Fruit fly (Drosophila melanogaster): ENCODE results near the gene Vps33B.

The Vps33B gene

DNA sequence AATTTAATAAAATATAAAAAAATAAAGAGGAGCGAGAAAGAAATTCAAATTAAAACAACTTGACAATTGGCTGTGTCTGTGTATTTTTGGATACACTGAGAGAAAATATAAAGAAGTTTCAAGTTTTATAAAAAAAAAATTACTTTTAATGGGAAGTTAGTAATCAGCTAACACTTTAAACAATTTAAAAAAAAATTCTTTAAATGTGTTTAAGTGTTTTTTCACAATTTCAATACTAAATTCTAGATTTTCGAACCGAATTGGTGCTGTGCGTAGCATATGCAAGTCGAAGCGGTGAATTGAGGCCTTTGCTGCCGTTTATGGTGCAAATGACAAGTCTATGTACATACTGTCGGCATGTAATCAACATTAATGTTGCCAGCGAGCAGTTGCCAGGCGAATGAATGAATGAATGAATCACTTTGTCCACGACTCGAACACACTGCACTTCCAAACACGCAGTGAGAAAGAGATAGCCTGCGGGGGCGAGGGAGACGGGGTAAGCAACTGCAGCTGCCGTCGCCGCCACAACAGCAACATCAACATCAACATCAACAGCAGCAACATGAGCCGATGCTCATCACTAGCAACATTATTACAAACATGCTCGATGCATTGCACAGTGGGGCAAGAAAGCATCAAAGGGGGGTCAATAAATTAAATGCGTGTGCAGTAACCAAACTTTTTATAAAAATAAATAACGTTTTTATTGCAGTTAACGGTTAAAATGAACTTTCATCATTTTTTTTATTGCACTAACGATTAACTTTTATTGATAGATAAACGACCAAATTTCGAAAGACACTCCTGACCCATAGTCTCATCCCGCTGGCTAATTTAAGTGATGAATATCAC, 27.5 kb upstream of the Vps33B start (continued):
- TF ChIP-seq CoRest (tag; optimal IDR thresholded peaks at IDR 0.05), result peak; percentile 41
- peak; percentile 70 for TF ChIP-seq CG15696 (tag; optimal IDR thresholded peaks at IDR 0.05)
- no peak for TF ChIP-seq wek (GFP tag; optimal IDR thresholded peaks at IDR 0.05)
- TF ChIP-seq dati (GFP tag; IDR thresholded peaks at IDR 0.05), result no peak
- peak in 1 of 2 experiments; percentile 64 for TF ChIP-seq eve (GFP tag; optimal IDR thresholded peaks at IDR 0.05)
- peak; percentile 43; the same call in 1 of the 2 replicates for TF ChIP-seq sna (GFP tag; IDR thresholded peaks at IDR 0.05; ENCODE audit: partially characterized antibody)
- no peak for TF ChIP-seq zfh2 (GFP tag; optimal IDR thresholded peaks at IDR 0.05)
- TF ChIP-seq Ptx1 (GFP tag; IDR thresholded peaks at IDR 0.05), result peak; percentile 75
- TF ChIP-seq CG7357 (GFP tag; IDR thresholded peaks at IDR 0.05), result peak; percentile 39; the same call in 1 of the 3 replicates
- TF ChIP-seq nerfin-1 (tag; optimal IDR thresholded peaks at IDR 0.05), result peak; percentile 41
- TF ChIP-seq usp (GFP tag; optimal IDR thresholded peaks at IDR 0.05), result no peak
- TF ChIP-seq CG30431 (GFP tag; optimal IDR thresholded peaks at IDR 0.05), result peak; percentile 72
- peak; percentile 47 for TF ChIP-seq CG10462 (GFP tag; optimal IDR thresholded peaks at IDR 0.05)
- TF ChIP-seq jing (GFP tag; optimal IDR thresholded peaks at IDR 0.05), result peak; percentile 68
- peak; percentile 42 for TF ChIP-seq Lhr (GFP tag; optimal IDR thresholded peaks at IDR 0.05)
- TF ChIP-seq CG18764 (GFP tag; optimal IDR thresholded peaks at IDR 0.05), result peak; percentile 61
- peak; percentile 7 for TF ChIP-seq her (GFP tag; optimal IDR thresholded peaks at IDR 0.05)
- peak; percentile 72 for TF ChIP-seq Chrac-16 (GFP tag; optimal IDR thresholded peaks at IDR 0.05)
- peak; percentile 31; the same call in 1 of the 4 replicates for TF ChIP-seq Gug (GFP tag; IDR thresholded peaks at IDR 0.05)
- peak; percentile 23; the same call in 1 of the 3 replicates for TF ChIP-seq CG11560 (tag; IDR thresholded peaks at IDR 0.05)
- TF ChIP-seq sd (tag; optimal IDR thresholded peaks at IDR 0.05), result no peak
- TF ChIP-seq CG13123 (GFP tag; optimal IDR thresholded peaks at IDR 0.05), result peak; percentile 53
- TF ChIP-seq Bdp1 (GFP tag; optimal IDR thresholded peaks at IDR 0.05), result no peak
- peak; percentile 26 for TF ChIP-seq salm (tag; optimal IDR thresholded peaks at IDR 0.05)
- peak; percentile 29 for TF ChIP-seq CG15011 (GFP tag; optimal IDR thresholded peaks at IDR 0.05)
- no peak for TF ChIP-seq CG9876 (GFP tag; optimal IDR thresholded peaks at IDR 0.05)
- TF ChIP-seq Blimp-1 (GFP tag; optimal IDR thresholded peaks at IDR 0.05), result peak; percentile 75
- TF ChIP-seq lilli (GFP tag; optimal IDR thresholded peaks at IDR 0.05), result peak; percentile 39
- no peak for TF ChIP-seq vfl (GFP tag; optimal IDR thresholded peaks at IDR 0.05)
- TF ChIP-seq CG13775 (GFP tag; optimal IDR thresholded peaks at IDR 0.05), result peak; percentile 51
- TF ChIP-seq Mad (GFP tag; optimal IDR thresholded peaks at IDR 0.05), result peak; percentile 39
- TF ChIP-seq row (GFP tag; IDR thresholded peaks at IDR 0.05), result peak; percentile 76
- TF ChIP-seq Drgx (GFP tag; IDR thresholded peaks at IDR 0.05), result peak; percentile 90
- peak; percentile 29 for TF ChIP-seq CG12236 (GFP tag; optimal IDR thresholded peaks at IDR 0.05)
- TF ChIP-seq CG17361 (GFP tag; IDR thresholded peaks at IDR 0.05), result peak; percentile 78
- peak; percentile 70; the same call in 2 of the 3 replicates for TF ChIP-seq CG3726 (GFP tag; IDR thresholded peaks at IDR 0.05)
- peak; percentile 70 for TF ChIP-seq az2 (GFP tag; optimal IDR thresholded peaks at IDR 0.05)
- 0 out of 2 replicates have a peak, but pooled peaks have one; percentile 8 for TF ChIP-seq tna (GFP tag; IDR thresholded peaks at IDR 0.05; ENCODE audit: partially characterized antibody)
- peak in 1 of 2 experiments; percentile 44 for TF ChIP-seq Eip74EF (GFP tag; optimal IDR thresholded peaks at IDR 0.05)
- peak; percentile 33 for TF ChIP-seq CG33213 (GFP tag; optimal IDR thresholded peaks at IDR 0.05)
- TF ChIP-seq chif (GFP tag; optimal IDR thresholded peaks at IDR 0.05), result peak; percentile 62 to 70
- peak; percentile 77 for TF ChIP-seq dmrt99B (tag; optimal IDR thresholded peaks at IDR 0.05)
- TF ChIP-seq CG1602 (GFP tag; optimal IDR thresholded peaks at IDR 0.05), result peak; percentile 73
- peak; percentile 60 for TF ChIP-seq CG9609 (GFP tag; optimal IDR thresholded peaks at IDR 0.05)
- TF ChIP-seq ap (GFP tag; IDR thresholded peaks at IDR 0.05), result peak; percentile 50; the same call in 1 of the 2 replicates
- peak; percentile 61 for TF ChIP-seq CG14441 (GFP tag; IDR thresholded peaks at IDR 0.05)
- peak; percentile 63 for TF ChIP-seq zf30C (GFP tag; optimal IDR thresholded peaks at IDR 0.05)
- TF ChIP-seq NfI (GFP tag; optimal IDR thresholded peaks at IDR 0.05), result peak; percentile 45
- peak; percentile 81 for TF ChIP-seq ara (GFP tag; IDR thresholded peaks at IDR 0.05)
